Worm (Caenorhabditis elegans) whole organism, mixed stage, embryonic: ENCODE data around the gene pals-27.

Experiments
- drap-1 ChIP-seq: fragments of 200-800 bp; sonication (Bioruptor generic); optimal IDR thresholded peaks from 3 replicates; lab custom pipeline; 2018; ENCODE audit warnings: mild to moderate bottlenecking, missing genetic modification characterization, missing compliant biosample characterization
- flh-1 ChIP-seq: fragments of 200-800 bp; sonication (Bioruptor generic); optimal IDR thresholded peaks from 2 replicates; lab custom pipeline; 2018; ENCODE audit warnings: mild to moderate bottlenecking, missing genetic modification characterization, moderate library complexity, missing compliant biosample characterization
- nhr-237 ChIP-seq: fragments of 150-350 bp; optimal IDR thresholded peaks from 2 replicates; lab custom pipeline; 2014; ENCODE audit warnings: missing biosample characterization, missing genetic modification characterization
- pha-4 ChIP-seq: fragments of 150-350 bp; optimal IDR thresholded peaks from 2 replicates; lab custom pipeline; 2018; ENCODE audit warnings: missing biosample characterization, missing genetic modification reagents, missing genetic modification characterization
- unc-62 ChIP-seq: fragments of 150-350 bp; optimal IDR thresholded peaks from 2 replicates; lab custom pipeline; 2014; ENCODE audit warnings: missing biosample characterization, missing genetic modification reagents, missing genetic modification characterization
- ztf-11 ChIP-seq: fragments of 150-350 bp; optimal IDR thresholded peaks from 2 replicates; lab custom pipeline; 2014; ENCODE audit warnings: missing biosample characterization, missing genetic modification characterization

- TF ChIP-seq pha-4 (tag; lab: Kevin White, UChicago) (no peak), unc-62 (GFP tag; lab: Kevin White, UChicago) (no peak), flh-1 (GFP tag; lab: Kevin White, UChicago) (no peak), ztf-11 (tag; lab: Kevin White, UChicago) (no peak), nhr-237 (no peak), drap-1 (GFP tag; lab: Kevin White, UChicago) (no peak)
Observed at ce11 chrIII:4370585-4370984, 10.9 kb upstream of the pals-27 start, which contains the start of gene ckb-3.
